Fruit fly (Drosophila melanogaster): ENCODE measurements around the gene gw.

gw gene

dm6 chr4:708665-709064, 48.3 kb upstream of the gw start:
- TF ChIP-seq Sp1 (GFP tag; optimal IDR thresholded peaks at IDR 0.05) (no peak), HLH106 (tag; optimal IDR thresholded peaks at IDR 0.05) (no peak), lola (GFP tag; optimal IDR thresholded peaks at IDR 0.05) (no peak), Hr78 (GFP tag; optimal IDR thresholded peaks at IDR 0.05) (no peak), pan (optimal IDR thresholded peaks at IDR 0.05) (no peak), dmrt93B (GFP tag; optimal IDR thresholded peaks at IDR 0.05) (no peak), sv (GFP tag; optimal IDR thresholded peaks at IDR 0.05) (no peak)

- TF ChIP-seq foxo (GFP tag; optimal IDR thresholded peaks at IDR 0.05), result no peak
- TF ChIP-seq HLH106 (tag; optimal IDR thresholded peaks at IDR 0.05), result no peak
- TF ChIP-seq Dfd (GFP tag; optimal IDR thresholded peaks at IDR 0.05), result peak; percentile 17
- no peak for TF ChIP-seq sage (GFP tag; optimal IDR thresholded peaks at IDR 0.05)
- TF ChIP-seq woc (GFP tag; optimal IDR thresholded peaks at IDR 0.05), result no peak
- TF ChIP-seq br (GFP tag; optimal IDR thresholded peaks at IDR 0.05), result no peak
- no peak for TF ChIP-seq rgr (GFP tag; optimal IDR thresholded peaks at IDR 0.05)
Measured at dm6 chr4:706847-707246, 46.4 kb upstream of the gw start.

- no peak for TF ChIP-seq Myc (optimal IDR thresholded peaks at IDR 0.05)
- TF ChIP-seq Rel (GFP tag; optimal IDR thresholded peaks at IDR 0.05), result no peak
- no peak for TF ChIP-seq Rel (tag; optimal IDR thresholded peaks at IDR 0.05)
- no peak for TF ChIP-seq brk (GFP tag; optimal IDR thresholded peaks at IDR 0.05)
- TF ChIP-seq pan (optimal IDR thresholded peaks at IDR 0.05), result no peak
- TF ChIP-seq Dfd (GFP tag; optimal IDR thresholded peaks at IDR 0.05), result peak; percentile 94
- TF ChIP-seq CG32264 (GFP tag; optimal IDR thresholded peaks at IDR 0.05), result no peak
- TF ChIP-seq usp (GFP tag; optimal IDR thresholded peaks at IDR 0.05), result no peak
- TF ChIP-seq Hnf4 (GFP tag; optimal IDR thresholded peaks at IDR 0.05), result no peak
- TF ChIP-seq Sp1 (GFP tag; optimal IDR thresholded peaks at IDR 0.05), result no peak
Measured at dm6 chr4:703992-704690, 43.7 kb upstream of the gw start.

- TF ChIP-seq sage (GFP tag; optimal IDR thresholded peaks at IDR 0.05), result no peak
- TF ChIP-seq pan (optimal IDR thresholded peaks at IDR 0.05), result no peak
- TF ChIP-seq HLH106 (tag; optimal IDR thresholded peaks at IDR 0.05), result no peak
- TF ChIP-seq Vsx2 (GFP tag; optimal IDR thresholded peaks at IDR 0.05; ENCODE audit: partially characterized antibody), result no peak
- TF ChIP-seq CG9705 (GFP tag; optimal IDR thresholded peaks at IDR 0.05), result no peak
- no peak for TF ChIP-seq Sp1 (GFP tag; optimal IDR thresholded peaks at IDR 0.05)
- no peak for TF ChIP-seq ey (GFP tag; optimal IDR thresholded peaks at IDR 0.05)
- TF ChIP-seq Jra (GFP tag; optimal IDR thresholded peaks at IDR 0.05), result no peak
- no peak for TF ChIP-seq Hnf4 (GFP tag; optimal IDR thresholded peaks at IDR 0.05)
- TF ChIP-seq dl (GFP tag; optimal IDR thresholded peaks at IDR 0.05; ENCODE audit: insufficient read depth in 1 of 2, partially characterized antibody in 2 of 2), result no peak
Measured at dm6 chr4:702806-703301, 42.4 kb upstream of the gw start.

- TF ChIP-seq br (GFP tag; optimal IDR thresholded peaks at IDR 0.05) (no peak), CG9705 (GFP tag; optimal IDR thresholded peaks at IDR 0.05) (no peak), pan (optimal IDR thresholded peaks at IDR 0.05) (no peak), Dfd (GFP tag; optimal IDR thresholded peaks at IDR 0.05) (no peak), Rel (GFP tag; optimal IDR thresholded peaks at IDR 0.05) (no peak), Rel (tag; optimal IDR thresholded peaks at IDR 0.05) (no peak), dsf (GFP tag; optimal IDR thresholded peaks at IDR 0.05; ENCODE audit: borderline replicate concordance) (no peak), fru (GFP tag; optimal IDR thresholded peaks at IDR 0.05) (no peak)
Measured at dm6 chr4:701948-702347, 41.5 kb upstream of the gw start.

- TF ChIP-seq Hnf4 (GFP tag; optimal IDR thresholded peaks at IDR 0.05) (peak; percentile 85), fru (GFP tag; optimal IDR thresholded peaks at IDR 0.05) (peak; percentile 16), dmrt93B (GFP tag; optimal IDR thresholded peaks at IDR 0.05) (no peak), ey (GFP tag; optimal IDR thresholded peaks at IDR 0.05) (no peak), Myc (optimal IDR thresholded peaks at IDR 0.05) (peak; percentile 71), brk (GFP tag; optimal IDR thresholded peaks at IDR 0.05) (peak; percentile 17), rgr (GFP tag; optimal IDR thresholded peaks at IDR 0.05) (peak; percentile 13), br (GFP tag; optimal IDR thresholded peaks at IDR 0.05) (no peak), dsf (GFP tag; optimal IDR thresholded peaks at IDR 0.05; ENCODE audit: borderline replicate concordance) (no peak), Rel (GFP tag; optimal IDR thresholded peaks at IDR 0.05) (no peak), Rel (tag; optimal IDR thresholded peaks at IDR 0.05) (peak; percentile 33)
Measured at dm6 chr4:697463-697862, 37.1 kb upstream of the gw start, which contains the start of gene ey. Gene ey (plus strand): TSS chr4:697689.
